Worm (Caenorhabditis elegans): ENCODE results near the gene C07A9.10.
A peak's percentile ranks its signal among the peaks of the same experiment; 100 is the strongest.

Gene C07A9.10

ce11 chrIII:9666668-9667067, 19.2 kb downstream of the C07A9.10 start:
- TF ChIP-seq nhr-25 (tag; optimal IDR thresholded peaks at IDR 0.05), result peak; percentile 19
- peak; percentile 14 for TF ChIP-seq nfya-1 (tag; optimal IDR thresholded peaks at IDR 0.05; ENCODE audit: insufficient read depth)
- TF ChIP-seq ztf-4 (tag; optimal IDR thresholded peaks at IDR 0.05), result no peak
- TF ChIP-seq pha-4 (tag; optimal IDR thresholded peaks at IDR 0.05), result peak; percentile 77
- TF ChIP-seq nhr-23 (tag; optimal IDR thresholded peaks at IDR 0.05), result peak; percentile 5

ce11 chrIII:9666239-9666638, 19.6 kb downstream of the C07A9.10 start:
- no peak for TF ChIP-seq ztf-11 (tag; optimal IDR thresholded peaks at IDR 0.05)
- TF ChIP-seq nhr-76 (tag; optimal IDR thresholded peaks at IDR 0.05), result no peak
- TF ChIP-seq nhr-23 (tag; optimal IDR thresholded peaks at IDR 0.05), result peak; percentile 67
- no peak for TF ChIP-seq nhr-12 (tag; optimal IDR thresholded peaks at IDR 0.05)
- no peak for TF ChIP-seq lin-15B (tag; optimal IDR thresholded peaks at IDR 0.05)
- TF ChIP-seq ztf-4 (tag; optimal IDR thresholded peaks at IDR 0.05), result no peak
- TF ChIP-seq pha-4 (tag; optimal IDR thresholded peaks at IDR 0.05), result peak; percentile 13
- TF ChIP-seq nhr-25 (tag; optimal IDR thresholded peaks at IDR 0.05), result peak; percentile 64

- peak; percentile 80 for TF ChIP-seq pqm-1 (tag; optimal IDR thresholded peaks at IDR 0.05)
- no peak for TF ChIP-seq egl-27 (tag; optimal IDR thresholded peaks at IDR 0.05)
- no peak for TF ChIP-seq tbx-2 (tag; optimal IDR thresholded peaks at IDR 0.05)
- TF ChIP-seq snpc-4 (tag; optimal IDR thresholded peaks at IDR 0.05), result no peak
- no peak for TF ChIP-seq zag-1 (tag; optimal IDR thresholded peaks at IDR 0.05)
- peak; percentile 38 for TF ChIP-seq lin-15B (tag; optimal IDR thresholded peaks at IDR 0.05)
- no peak for TF ChIP-seq pha-4 (tag; optimal IDR thresholded peaks at IDR 0.05)
- TF ChIP-seq nfya-1 (tag; optimal IDR thresholded peaks at IDR 0.05; ENCODE audit: insufficient read depth), result peak; percentile 64
- TF ChIP-seq R02D3.7 (tag; optimal IDR thresholded peaks at IDR 0.05), result peak; percentile 4
- TF ChIP-seq lsy-12 (tag; optimal IDR thresholded peaks at IDR 0.05), result peak; percentile 5
- TF ChIP-seq lin-39 (tag; optimal IDR thresholded peaks at IDR 0.05), result peak; percentile 62
- peak; percentile 41 for TF ChIP-seq fkh-10 (GFP tag; optimal IDR thresholded peaks at IDR 0.05)
- no peak for TF ChIP-seq jun-1 (tag; optimal IDR thresholded peaks at IDR 0.05)
- peak; percentile 14 for TF ChIP-seq mdl-1 (tag; optimal IDR thresholded peaks at IDR 0.05)
- TF ChIP-seq egl-5 (tag; optimal IDR thresholded peaks at IDR 0.05), result peak; percentile 45
- TF ChIP-seq daf-12 (tag; optimal IDR thresholded peaks at IDR 0.05), result no peak
- peak; percentile 45 for TF ChIP-seq nhr-25 (tag; optimal IDR thresholded peaks at IDR 0.05)
- TF ChIP-seq unc-62 (GFP tag; optimal IDR thresholded peaks at IDR 0.05), result peak; percentile 57
- peak; percentile 85 for TF ChIP-seq elt-2 (tag; optimal IDR thresholded peaks at IDR 0.05)
- peak; percentile 9 for TF ChIP-seq nhr-23 (tag; optimal IDR thresholded peaks at IDR 0.05)
- TF ChIP-seq unc-39 (tag; optimal IDR thresholded peaks at IDR 0.05), result no peak
- peak; percentile 42 for TF ChIP-seq nhr-43 (tag; optimal IDR thresholded peaks at IDR 0.05; ENCODE audit: poor library complexity, severe bottlenecking)
- peak; percentile 26 for TF ChIP-seq hmg-11 (tag; optimal IDR thresholded peaks at IDR 0.05)
- no peak for TF ChIP-seq nhr-237 (tag; optimal IDR thresholded peaks at IDR 0.05)
- no peak for TF ChIP-seq fkh-2 (tag; optimal IDR thresholded peaks at IDR 0.05)
These were observed 20.2 kb downstream of the C07A9.10 start for ce11 chrIII:9665490-9666179.

- TF ChIP-seq fkh-10 (GFP tag; optimal IDR thresholded peaks at IDR 0.05) (peak; percentile 88), nhr-23 (tag; optimal IDR thresholded peaks at IDR 0.05) (no peak), jun-1 (tag; optimal IDR thresholded peaks at IDR 0.05) (no peak), unc-62 (GFP tag; optimal IDR thresholded peaks at IDR 0.05) (no peak), nhr-28 (tag; optimal IDR thresholded peaks at IDR 0.05) (no peak), egl-27 (tag; optimal IDR thresholded peaks at IDR 0.05) (no peak), lin-39 (tag; optimal IDR thresholded peaks at IDR 0.05) (peak; percentile 49), sea-2 (GFP tag; optimal IDR thresholded peaks at IDR 0.05) (no peak), R02D3.7 (tag; optimal IDR thresholded peaks at IDR 0.05) (no peak), lsy-12 (tag; optimal IDR thresholded peaks at IDR 0.05) (no peak), skn-1 (tag; optimal IDR thresholded peaks at IDR 0.05) (no peak), pqm-1 (tag; optimal IDR thresholded peaks at IDR 0.05) (no peak), fkh-2 (tag; optimal IDR thresholded peaks at IDR 0.05) (no peak), snpc-4 (tag; optimal IDR thresholded peaks at IDR 0.05) (no peak), nfya-1 (tag; optimal IDR thresholded peaks at IDR 0.05; ENCODE audit: insufficient read depth) (peak; percentile 43), nhr-237 (tag; optimal IDR thresholded peaks at IDR 0.05) (no peak), ceh-9 (tag; optimal IDR thresholded peaks at IDR 0.05) (no peak), ztf-4 (tag; optimal IDR thresholded peaks at IDR 0.05) (no peak), hmg-11 (tag; optimal IDR thresholded peaks at IDR 0.05) (no peak), elt-1 (tag; optimal IDR thresholded peaks at IDR 0.05) (no peak), nhr-67 (tag; optimal IDR thresholded peaks at IDR 0.05) (no peak), daf-12 (tag; optimal IDR thresholded peaks at IDR 0.05) (no peak)
These were observed 21.2 kb downstream of the C07A9.10 start for ce11 chrIII:9664484-9665221.
